Fruit fly (Drosophila melanogaster): Measurements from ENCODE around the gene CG4041.

DNA sequence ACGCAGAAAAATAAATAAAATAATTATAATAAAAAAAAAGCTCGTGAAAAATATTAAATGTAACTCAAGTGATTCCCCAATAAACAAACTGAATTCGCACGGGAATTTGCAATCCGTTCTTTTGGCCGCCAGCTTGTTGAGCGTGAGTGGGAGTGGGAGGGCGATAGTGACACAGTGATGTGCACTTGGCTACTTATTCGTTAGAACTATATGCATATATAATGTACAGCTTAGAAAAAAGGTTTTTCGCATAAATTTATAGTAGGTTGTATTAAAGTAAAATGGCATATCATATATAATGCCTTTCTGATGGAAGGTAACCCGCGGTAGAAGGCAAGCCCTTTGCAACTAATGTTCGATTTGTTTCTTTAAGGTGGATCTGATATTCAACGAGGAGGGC is 5.9 kb downstream of the CG4041 start:
- TF ChIP-seq CG8478 (optimal IDR thresholded peaks at IDR 0.05) = no peak
- no peak for TF ChIP-seq CTCF (optimal IDR thresholded peaks at IDR 0.05)

Measured in S2 (cell line).